Worm (Caenorhabditis elegans): ENCODE data around the gene ptl-1.

ce11 chrIII:778771-779170, 13.8 kb downstream of the ptl-1 start, which contains the start of gene alh-11:
- TF ChIP-seq snpc-4 (tag; optimal IDR thresholded peaks at IDR 0.05) (no peak), sox-4 (tag; optimal IDR thresholded peaks at IDR 0.05) (no peak)

All from whole organism, L1 larva.